Worm (Caenorhabditis elegans) whole organism, early embryonic: ENCODE results near the gene W08F4.10.

Experiments used
- B0310.2 ChIP-seq: sonication (generic microtip); optimal IDR thresholded peaks from 2 replicates; lab custom pipeline; 2016; ENCODE audit warnings: mild to moderate bottlenecking, missing genetic modification characterization, missing compliant biosample characterization
- F13C5.2 ChIP-seq: sonication (generic microtip); optimal IDR thresholded peaks from 2 replicates; lab custom pipeline; 2017; ENCODE audit warnings: mild to moderate bottlenecking, missing genetic modification characterization, inconsistent platforms, missing compliant biosample characterization
- ama-1 ChIP-seq: fragments of 150-350 bp; optimal IDR thresholded peaks from 2 replicates; lab custom pipeline; 2014
- ets-7 ChIP-seq: sonication (generic microtip); optimal IDR thresholded peaks from 2 replicates; lab custom pipeline; 2016; ENCODE audit warnings: missing genotype, missing genetic modification characterization, missing compliant biosample characterization
- flt-1 ChIP-seq: fragments of 200-800 bp; sonication (Bioruptor generic); IDR thresholded peaks from 2 replicates; pipeline ENCODE4 v1.3.6; 2022; ENCODE audit warnings: missing genetic modification characterization, missing compliant biosample characterization
- hmg-4 ChIP-seq: fragments of 200-800 bp; sonication (Bioruptor generic); optimal IDR thresholded peaks from 2 replicates; lab custom pipeline; 2018; ENCODE audit warnings: mild to moderate bottlenecking, missing genetic modification characterization, missing compliant biosample characterization
- hnd-1 ChIP-seq: sonication (generic microtip); optimal IDR thresholded peaks from 2 replicates; lab custom pipeline; 2016; ENCODE audit warnings: missing genetic modification characterization, missing compliant biosample characterization
- pes-1 ChIP-seq: fragments of 200-800 bp; sonication (Bioruptor generic); IDR thresholded peaks from 2 replicates; pipeline ENCODE4 v1.3.6; 2022; ENCODE audit warnings: missing genetic modification reagents, missing genetic modification characterization, missing compliant biosample characterization
- scrt-1 ChIP-seq: fragments of 200-800 bp; sonication (Bioruptor generic); IDR thresholded peaks from 2 replicates; pipeline ENCODE4 v1.3.6; 2022; ENCODE audit warnings: missing genetic modification characterization, missing compliant biosample characterization
- tbx-11 ChIP-seq: fragments of 200-800 bp; sonication (Bioruptor generic); IDR thresholded peaks from 2 replicates; pipeline ENCODE4 v1.3.6; 2022; ENCODE audit warnings: missing genetic modification characterization, missing compliant biosample characterization
- tbx-37 ChIP-seq: fragments of 200-800 bp; sonication (Bioruptor generic); conservative IDR thresholded peaks from 2 replicates; pipeline ENCODE4 v1.3.6; 2022; ENCODE audit warnings: missing genetic modification reagents, missing genetic modification characterization, missing compliant biosample characterization
- tra-4 ChIP-seq: sonication (generic microtip); optimal IDR thresholded peaks from 2 replicates; lab custom pipeline; 2017; ENCODE audit warnings: missing genetic modification characterization, missing compliant biosample characterization

ce11 chrII:578803-579202 lies 12.2 kb downstream of the W08F4.10 start:
- TF ChIP-seq tbx-37 (GFP tag; lab: Robert Waterston, UW), result no peak
- TF ChIP-seq pes-1 (GFP tag; lab: Robert Waterston, UW), result no peak
- no peak for TF ChIP-seq tra-4 (tag; lab: Kevin White, UChicago)
- TF ChIP-seq hnd-1, result no peak
- no peak for TF ChIP-seq F13C5.2 (tag; lab: Kevin White, UChicago)
- TF ChIP-seq ama-1, result no peak
- no peak for TF ChIP-seq B0310.2
- no peak for TF ChIP-seq hmg-4 (GFP tag; lab: Kevin White, UChicago)
- no peak for TF ChIP-seq scrt-1
- TF ChIP-seq ets-7 (tag; lab: Kevin White, UChicago), result no peak
- TF ChIP-seq tbx-11 (GFP tag; lab: Robert Waterston, UW), result no peak
- no peak for TF ChIP-seq flt-1 (GFP tag; lab: Robert Waterston, UW)
